Fruit fly (Drosophila melanogaster): ENCODE results near the gene CG7653.

DNA sequence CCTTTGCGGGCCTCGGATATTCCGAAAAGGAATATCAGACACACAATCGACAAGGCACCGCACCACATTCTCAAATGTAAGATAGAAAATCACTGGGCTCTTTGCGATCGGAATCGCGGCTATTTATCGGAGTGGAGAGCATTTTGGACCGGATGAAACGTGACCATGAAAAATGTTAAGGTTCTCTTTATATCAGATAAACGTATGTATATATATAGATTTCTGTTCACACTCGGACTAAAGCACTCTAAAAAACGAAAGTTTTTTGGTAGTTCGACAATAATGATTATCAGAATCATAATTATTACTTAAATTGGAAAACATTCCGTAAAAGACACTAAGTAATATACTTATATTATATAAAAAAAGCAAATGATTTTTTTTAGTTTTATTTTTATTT, 22.4 kb upstream of the CG7653 start, which contains the start of gene CG31821:
- TF ChIP-seq psq (optimal IDR thresholded peaks at IDR 0.05): no peak
- TF ChIP-seq CG8478 (optimal IDR thresholded peaks at IDR 0.05): no peak
- TF ChIP-seq usp (GFP tag; optimal IDR thresholded peaks at IDR 0.05): no peak
- TF ChIP-seq Dll (optimal IDR thresholded peaks at IDR 0.05): no peak

Data from whole organism.